Worm (Caenorhabditis elegans): ENCODE measurements around the gene his-37.
A peak's percentile ranks its signal among the peaks of the same experiment; 100 is the strongest.

Gene his-37

ce11 chrV:9513590-9513989 lies 33.3 kb upstream of the his-37 start, which contains the start of gene eif-2Bdelta:
Gene eif-2Bdelta, plus strand, starts transcription at chrV:9513824.
- peak in 1 of 2 experiments; percentile 26 for TF ChIP-seq mdl-1 (tag; optimal IDR thresholded peaks at IDR 0.05)
- TF ChIP-seq irx-1 (tag; optimal IDR thresholded peaks at IDR 0.05): peak; percentile 76
- TF ChIP-seq elt-2 (tag; optimal IDR thresholded peaks at IDR 0.05): peak; percentile 55
- no peak for TF ChIP-seq ztf-4 (tag; optimal IDR thresholded peaks at IDR 0.05)
- TF ChIP-seq aly-2 (tag; optimal IDR thresholded peaks at IDR 0.05): no peak
- no peak for TF ChIP-seq tlp-1 (tag; optimal IDR thresholded peaks at IDR 0.05)
- peak; percentile 78 for TF ChIP-seq dsc-1 (tag; optimal IDR thresholded peaks at IDR 0.05)
- TF ChIP-seq nhr-11 (tag; optimal IDR thresholded peaks at IDR 0.05): no peak
- peak in 1 of 6 experiments; percentile 2 for TF ChIP-seq elt-3 (tag; optimal IDR thresholded peaks at IDR 0.05)
- no peak for TF ChIP-seq alr-1 (tag; optimal IDR thresholded peaks at IDR 0.05; ENCODE audit: borderline replicate concordance)
- no peak for TF ChIP-seq hlh-4 (tag; optimal IDR thresholded peaks at IDR 0.05)
- TF ChIP-seq fkh-8 (tag; optimal IDR thresholded peaks at IDR 0.05): no peak
- TF ChIP-seq lin-39 (tag; optimal IDR thresholded peaks at IDR 0.05): peak; percentile 67
- peak; percentile 15 for TF ChIP-seq C04F5.9 (tag; optimal IDR thresholded peaks at IDR 0.05)
- TF ChIP-seq sox-4 (tag; optimal IDR thresholded peaks at IDR 0.05): peak; percentile 63
- peak; percentile 90 for TF ChIP-seq mep-1 (tag; optimal IDR thresholded peaks at IDR 0.05)
- TF ChIP-seq ztf-11 (tag; optimal IDR thresholded peaks at IDR 0.05): no peak
- TF ChIP-seq nhr-84 (tag; optimal IDR thresholded peaks at IDR 0.05): no peak
- no peak for TF ChIP-seq ets-5 (GFP tag; IDR thresholded peaks at IDR 0.05)
- TF ChIP-seq fos-1 (tag; optimal IDR thresholded peaks at IDR 0.05): no peak
- no peak for TF ChIP-seq Y116A8C.19 (tag; optimal IDR thresholded peaks at IDR 0.05; ENCODE audit: borderline replicate concordance)
- TF ChIP-seq hpl-2 (GFP tag; optimal IDR thresholded peaks at IDR 0.05): no peak
- no peak for TF ChIP-seq unc-130 (tag; optimal IDR thresholded peaks at IDR 0.05)
- no peak for TF ChIP-seq lir-3 (tag; optimal IDR thresholded peaks at IDR 0.05; ENCODE audit: poor library complexity)
- TF ChIP-seq nhr-76 (tag; optimal IDR thresholded peaks at IDR 0.05): no peak
- TF ChIP-seq lin-14 (GFP tag; optimal IDR thresholded peaks at IDR 0.05): peak; percentile 72
- TF ChIP-seq unc-98 (GFP tag; IDR thresholded peaks at IDR 0.05): no peak
- no peak for TF ChIP-seq aha-1 (tag; optimal IDR thresholded peaks at IDR 0.05)
- no peak for TF ChIP-seq lin-13 (GFP tag; optimal IDR thresholded peaks at IDR 0.05)
- TF ChIP-seq ceh-82 (tag; optimal IDR thresholded peaks at IDR 0.05): peak; percentile 20 to 45 (median 45)
- TF ChIP-seq nhr-85 (tag): peak; percentile 80
- peak; percentile 83 for TF ChIP-seq nhr-71 (tag; optimal IDR thresholded peaks at IDR 0.05)
- peak; percentile 75 for TF ChIP-seq xbp-1 (tag; optimal IDR thresholded peaks at IDR 0.05)
- no peak for TF ChIP-seq lin-15B (tag; optimal IDR thresholded peaks at IDR 0.05)
- TF ChIP-seq blmp-1 (tag; optimal IDR thresholded peaks at IDR 0.05): peak; percentile 52
- TF ChIP-seq nhr-90 (tag; optimal IDR thresholded peaks at IDR 0.05; ENCODE audit: poor library complexity): peak; percentile 74
- TF ChIP-seq ceh-8 (GFP tag; optimal IDR thresholded peaks at IDR 0.05): no peak
- TF ChIP-seq snu-23 (GFP tag; optimal IDR thresholded peaks at IDR 0.05): peak; percentile 79
- no peak for TF ChIP-seq hlh-17 (GFP tag; optimal IDR thresholded peaks at IDR 0.05; ENCODE audit: borderline replicate concordance)
- no peak for TF ChIP-seq sup-37 (GFP tag; optimal IDR thresholded peaks at IDR 0.05)
- peak; percentile 70 for TF ChIP-seq nhr-20 (tag; optimal IDR thresholded peaks at IDR 0.05)
- TF ChIP-seq ama-1 (optimal IDR thresholded peaks at IDR 0.05): no peak
- TF ChIP-seq efl-3 (GFP tag; optimal IDR thresholded peaks at IDR 0.05): no peak
- TF ChIP-seq swsn-7 (tag; optimal IDR thresholded peaks at IDR 0.05): peak; percentile 76
- peak; percentile 49 to 76 for TF ChIP-seq lin-35 (GFP tag; optimal IDR thresholded peaks at IDR 0.05)
- peak; percentile 59 for TF ChIP-seq unc-86 (tag; optimal IDR thresholded peaks at IDR 0.05)
- no peak for TF ChIP-seq mef-2 (tag; optimal IDR thresholded peaks at IDR 0.05)
- peak; percentile 57 to 76 (median 71) for TF ChIP-seq dpl-1 (GFP tag; optimal IDR thresholded peaks at IDR 0.05)
- peak; percentile 54 for TF ChIP-seq snpc-4 (tag; optimal IDR thresholded peaks at IDR 0.05)
- no peak for TF ChIP-seq nhr-77 (tag; optimal IDR thresholded peaks at IDR 0.05)
- TF ChIP-seq ceh-63 (GFP tag; optimal IDR thresholded peaks at IDR 0.05): no peak
- TF ChIP-seq ces-1 (GFP tag; optimal IDR thresholded peaks at IDR 0.05): no peak
- TF ChIP-seq nhr-237 (tag; optimal IDR thresholded peaks at IDR 0.05): no peak
- no peak for TF ChIP-seq egl-27 (tag; optimal IDR thresholded peaks at IDR 0.05)
